Worm (Caenorhabditis elegans) whole organism, young adult: Measurements from ENCODE around the gene mrps-35.

Experiments
- B0261.1 ChIP-seq: sonication (generic microtip); optimal IDR thresholded peaks from 2 replicates; lab custom pipeline; 2016; ENCODE audit warnings: mild to moderate bottlenecking, missing genetic modification characterization, moderate library complexity, missing compliant biosample characterization
- C17E4.6 ChIP-seq: fragments of 200-800 bp; sonication (Bioruptor generic); IDR thresholded peaks from 2 replicates; pipeline ENCODE4 v1.3.6; 2022; ENCODE audit warnings: missing genetic modification reagents, missing genetic modification characterization, missing compliant biosample characterization
- F22D6.2 ChIP-seq: sonication (generic microtip); optimal IDR thresholded peaks from 2 replicates; lab custom pipeline; 2016; ENCODE audit warnings: mild to moderate bottlenecking, missing genetic modification characterization, missing compliant biosample characterization
- F33H1.4 ChIP-seq: fragments of 200-800 bp; sonication (Bioruptor generic); IDR thresholded peaks from 2 replicates; pipeline ENCODE4 v1.3.6; 2022; ENCODE audit warnings: missing genetic modification reagents, missing genetic modification characterization, missing compliant biosample characterization
- F37B4.10 ChIP-seq: fragments of 200-800 bp; sonication (Bioruptor generic); IDR thresholded peaks from 2 replicates; pipeline ENCODE4 v1.3.6; 2022; ENCODE audit warnings: missing genetic modification characterization, missing compliant biosample characterization
- K11D2.4 ChIP-seq: fragments of 200-800 bp; sonication (Bioruptor generic); IDR thresholded peaks from 2 replicates; pipeline ENCODE4 v1.3.6; 2022; ENCODE audit warnings: missing genetic modification reagents, missing genetic modification characterization, missing compliant biosample characterization
- T26A5.8 ChIP-seq: sonication (generic microtip); optimal IDR thresholded peaks from 2 replicates; lab custom pipeline; 2016; ENCODE audit warnings: missing genetic modification characterization, missing compliant biosample characterization
- Y53G8AR.9 ChIP-seq: fragments of 200-800 bp; sonication (Bioruptor generic); conservative IDR thresholded peaks from 2 replicates; pipeline ENCODE4 v1.3.6; 2022; ENCODE audit warnings: missing genetic modification reagents, missing genetic modification characterization, missing compliant biosample characterization
- Y56A3A.18 ChIP-seq: fragments of 200-800 bp; sonication (Bioruptor generic); IDR thresholded peaks from 2 replicates; pipeline ENCODE4 v1.3.6; 2022; ENCODE audit warnings: missing genetic modification reagents, missing genetic modification characterization, missing compliant biosample characterization
- Y67H2A.10 ChIP-seq: fragments of 200-800 bp; sonication (Bioruptor generic); conservative IDR thresholded peaks from 2 replicates; pipeline ENCODE4 v1.3.6; 2022; ENCODE audit warnings: missing genetic modification reagents, missing genetic modification characterization, missing compliant biosample characterization
- Y95B8A.8 ChIP-seq: fragments of 200-800 bp; sonication (Bioruptor generic); IDR thresholded peaks from 2 replicates; pipeline ENCODE4 v1.3.6; 2022; ENCODE audit warnings: missing genetic modification reagents, missing genetic modification characterization, missing compliant biosample characterization
- aptf-2 ChIP-seq: fragments of 200-800 bp; sonication (Bioruptor generic); conservative IDR thresholded peaks from 2 replicates; pipeline ENCODE4 v1.3.6; 2022; ENCODE audit warnings: missing genetic modification reagents, missing genetic modification characterization, missing compliant biosample characterization
- athp-1 ChIP-seq: sonication (generic microtip); optimal IDR thresholded peaks from 2 replicates; lab custom pipeline; 2017; ENCODE audit warnings: mild to moderate bottlenecking, missing genetic modification characterization, missing compliant biosample characterization
- bed-1 ChIP-seq: fragments of 200-800 bp; sonication (Bioruptor generic); IDR thresholded peaks from 2 replicates; pipeline ENCODE4 v1.3.6; 2022; ENCODE audit warnings: missing genetic modification reagents, missing genetic modification characterization, missing compliant biosample characterization
- ceh-27 ChIP-seq: fragments of 200-800 bp; sonication (Bioruptor generic); optimal IDR thresholded peaks from 2 replicates; lab custom pipeline; 2018; ENCODE audit warnings: mild to moderate bottlenecking, missing genetic modification characterization, moderate library complexity, missing compliant biosample characterization
- ceh-40 ChIP-seq: fragments of 200-800 bp; sonication (Bioruptor generic); IDR thresholded peaks from 2 replicates; pipeline ENCODE4 v1.3.6; 2022; ENCODE audit warnings: missing genetic modification characterization, missing compliant biosample characterization
- ceh-58 ChIP-seq: fragments of 200-800 bp; sonication (Bioruptor generic); IDR thresholded peaks from 2 replicates; pipeline ENCODE4 v1.3.6; 2022; ENCODE audit warnings: missing genetic modification characterization, missing compliant biosample characterization
- ceh-91 ChIP-seq: fragments of 200-800 bp; sonication (Bioruptor generic); IDR thresholded peaks from 2 replicates; pipeline ENCODE4 v1.3.6; 2022; ENCODE audit warnings: missing genetic modification reagents, missing genetic modification characterization, missing compliant biosample characterization
- chd-7 ChIP-seq: sonication (generic microtip); optimal IDR thresholded peaks from 2 replicates; lab custom pipeline; 2016; ENCODE audit warnings: mild to moderate bottlenecking, missing genetic modification characterization, moderate library complexity, missing compliant biosample characterization
- dpl-1 ChIP-seq: fragments of 150-350 bp; optimal IDR thresholded peaks from 2 replicates; lab custom pipeline; 2014; ENCODE audit warnings: missing biosample characterization, missing genetic modification reagents, missing genetic modification characterization
- egl-44 ChIP-seq: fragments of 200-800 bp; sonication (Bioruptor generic); IDR thresholded peaks from 2 replicates; pipeline ENCODE4 v1.3.6; 2022; ENCODE audit warnings: missing genetic modification reagents, missing genetic modification characterization, missing compliant biosample characterization
- egrh-3 ChIP-seq: fragments of 200-800 bp; sonication (Bioruptor generic); IDR thresholded peaks from 2 replicates; pipeline ENCODE4 v1.3.6; 2022; ENCODE audit warnings: missing genetic modification reagents, missing genetic modification characterization, missing compliant biosample characterization
- hlh-12 ChIP-seq: sonication (generic microtip); optimal IDR thresholded peaks from 2 replicates; lab custom pipeline; 2016; ENCODE audit warnings: missing genetic modification characterization, missing compliant biosample characterization
- hmg-1.2 ChIP-seq: fragments of 200-800 bp; sonication (Bioruptor generic); IDR thresholded peaks from 2 replicates; pipeline ENCODE4 v1.3.6; 2022; ENCODE audit warnings: missing genetic modification reagents, missing genetic modification characterization, missing compliant biosample characterization
- lin-54 ChIP-seq: fragments of 200-800 bp; sonication (Bioruptor generic); optimal IDR thresholded peaks from 2 replicates; lab custom pipeline; 2018; ENCODE audit warnings: mild to moderate bottlenecking, missing genetic modification characterization, missing compliant biosample characterization
- lsl-1 ChIP-seq: fragments of 200-800 bp; sonication (Bioruptor generic); optimal IDR thresholded peaks from 2 replicates; lab custom pipeline; 2018; ENCODE audit warnings: mild to moderate bottlenecking, missing genetic modification characterization, moderate library complexity, missing compliant biosample characterization
- madf-6 ChIP-seq: fragments of 200-800 bp; sonication (Bioruptor generic); IDR thresholded peaks from 2 replicates; pipeline ENCODE4 v1.3.6; 2022; ENCODE audit warnings: missing genetic modification reagents, missing genetic modification characterization, missing compliant biosample characterization
- nfya-2 ChIP-seq: fragments of 200-800 bp; sonication (Bioruptor generic); IDR thresholded peaks from 2 replicates; pipeline ENCODE4 v1.3.6; 2022; ENCODE audit warnings: missing genetic modification reagents, missing genetic modification characterization, missing compliant biosample characterization
- nhr-179 ChIP-seq: sonication (generic microtip); optimal IDR thresholded peaks from 2 replicates; lab custom pipeline; 2016; ENCODE audit warnings: mild to moderate bottlenecking, missing genetic modification characterization, missing compliant biosample characterization
- pbrm-1 ChIP-seq: fragments of 200-800 bp; sonication (Bioruptor generic); IDR thresholded peaks from 2 replicates; pipeline ENCODE4 v1.3.6; 2022; ENCODE audit warnings: missing genetic modification reagents, missing genetic modification characterization, missing compliant biosample characterization
- rcor-1 ChIP-seq: fragments of 200-800 bp; sonication (Bioruptor generic); IDR thresholded peaks from 2 replicates; pipeline ENCODE4 v1.3.6; 2022; ENCODE audit warnings: missing genetic modification reagents, missing genetic modification characterization, missing compliant biosample characterization
- sdz-38 ChIP-seq: sonication (generic microtip); optimal IDR thresholded peaks from 2 replicates; lab custom pipeline; 2016; ENCODE audit warnings: missing genotype, missing genetic modification characterization, missing compliant biosample characterization
- sea-2 ChIP-seq: fragments of 200-800 bp; sonication (Bioruptor generic); IDR thresholded peaks from 2 replicates; pipeline ENCODE4 v1.3.6; 2022; ENCODE audit warnings: missing genetic modification characterization, missing compliant biosample characterization
- snpc-3.4 ChIP-seq: sonication (generic microtip); optimal IDR thresholded peaks from 2 replicates; lab custom pipeline; 2017; ENCODE audit warnings: missing genetic modification characterization, mild to moderate bottlenecking, missing compliant biosample characterization, antibody characterized with exemption, moderate library complexity, missing genotype, missing genetic modification reagents
- sptf-2 ChIP-seq: fragments of 200-800 bp; sonication (Bioruptor generic); optimal IDR thresholded peaks from 2 replicates; lab custom pipeline; 2018; ENCODE audit warnings: mild to moderate bottlenecking, missing genetic modification characterization, missing compliant biosample characterization
- tlf-1 ChIP-seq: fragments of 200-800 bp; sonication (Bioruptor generic); optimal IDR thresholded peaks from 2 replicates; lab custom pipeline; 2018; ENCODE audit warnings: mild to moderate bottlenecking, missing genetic modification characterization, missing compliant biosample characterization
- zfh-2 ChIP-seq: fragments of 200-800 bp; sonication (Bioruptor generic); conservative IDR thresholded peaks from 2 replicates; pipeline ENCODE4 v1.3.6; 2022; ENCODE audit warnings: missing genetic modification reagents, missing genetic modification characterization, missing compliant biosample characterization
- ztf-18 ChIP-seq: sonication (generic microtip); optimal IDR thresholded peaks from 2 replicates; lab custom pipeline; 2016; ENCODE audit warnings: missing genotype, mild to moderate bottlenecking, missing genetic modification characterization, missing compliant biosample characterization
- ztf-28 ChIP-seq: fragments of 200-800 bp; sonication (Bioruptor generic); IDR thresholded peaks from 2 replicates; pipeline ENCODE4 v1.3.6; 2022; ENCODE audit warnings: missing genetic modification reagents, missing genetic modification characterization, missing compliant biosample characterization
- ztf-3 ChIP-seq: fragments of 200-800 bp; sonication (Bioruptor generic); optimal IDR thresholded peaks from 2 replicates; lab custom pipeline; 2018; ENCODE audit warnings: mild to moderate bottlenecking, missing genetic modification characterization, missing compliant biosample characterization

Gene mrps-35

ce11 chrV:18980980-18981529, at the start of gene mrps-35, which contains the start of gene sws-1 (continued):
- TF ChIP-seq Y53G8AR.9 (GFP tag; lab: Robert Waterston, UW) (no peak), tlf-1 (GFP tag; lab: Kevin White, UChicago) (peak; percentile 22), C17E4.6 (GFP tag; lab: Robert Waterston, UW) (no peak), F33H1.4 (GFP tag; lab: Robert Waterston, UW) (peak; percentile 41; the same call in 1 of the 2 replicates), sdz-38 (tag; lab: Kevin White, UChicago) (no peak), sptf-2 (GFP tag; lab: Kevin White, UChicago) (no peak), ztf-28 (GFP tag; lab: Robert Waterston, UW) (no peak), aptf-2 (GFP tag; lab: Robert Waterston, UW) (peak; percentile 57; the same call in 1 of the 2 replicates), lin-54 (GFP tag; lab: Kevin White, UChicago) (peak; percentile 84), Y67H2A.10 (GFP tag; lab: Robert Waterston, UW) (no peak; the same call in 1 of the 2 replicates), zfh-2 (GFP tag; lab: Robert Waterston, UW) (no peak), rcor-1 (GFP tag; lab: Robert Waterston, UW) (peak; percentile 66)

DNA sequence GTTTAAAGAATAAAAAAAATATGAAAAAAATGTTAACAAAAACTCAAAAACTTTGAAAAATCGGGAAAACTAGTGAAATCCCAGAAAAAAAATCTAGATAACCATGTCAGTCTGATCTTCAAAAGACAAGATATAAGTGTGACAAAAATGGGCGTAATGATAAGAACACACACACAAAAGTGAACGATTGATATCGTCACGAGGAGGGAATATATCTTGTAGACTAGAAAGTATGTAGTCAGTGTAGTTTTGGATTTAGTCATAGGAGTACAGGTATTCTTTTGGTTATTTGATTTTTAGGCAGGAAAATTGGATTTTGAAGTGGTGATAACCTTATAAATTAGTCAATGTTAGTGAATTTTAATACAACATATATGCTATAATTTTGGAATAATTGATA, 46.6 kb upstream of the mrps-35 start:
- TF ChIP-seq nfya-2 (no peak), hmg-1.2 (GFP tag; lab: Robert Waterston, UW) (no peak), lsl-1 (GFP tag; lab: Kevin White, UChicago) (no peak), egrh-3 (GFP tag; lab: Robert Waterston, UW) (no peak), F33H1.4 (GFP tag; lab: Robert Waterston, UW) (no peak), athp-1 (tag; lab: Kevin White, UChicago) (no peak), snpc-3.4 (no peak), Y95B8A.8 (no peak), T26A5.8 (tag; lab: Kevin White, UChicago) (no peak), chd-7 (tag; lab: Kevin White, UChicago) (no peak), K11D2.4 (GFP tag; lab: Robert Waterston, UW) (no peak), ceh-27 (no peak), F22D6.2 (tag; lab: Kevin White, UChicago) (no peak), hlh-12 (tag; lab: Kevin White, UChicago) (no peak), Y53G8AR.9 (GFP tag; lab: Robert Waterston, UW) (no peak), nhr-179 (tag; lab: Kevin White, UChicago) (no peak)

ce11 chrV:18937578-18937977, 43.5 kb upstream of the mrps-35 start:
- TF ChIP-seq Y53G8AR.9 (GFP tag; lab: Robert Waterston, UW) (no peak), ceh-58 (no peak), egl-44 (GFP tag; lab: Robert Waterston, UW) (no peak), ceh-91 (no peak), ztf-3 (GFP tag; lab: Kevin White, UChicago) (no peak), hlh-12 (tag; lab: Kevin White, UChicago) (no peak), F22D6.2 (tag; lab: Kevin White, UChicago) (no peak), C17E4.6 (GFP tag; lab: Robert Waterston, UW) (no peak), madf-6 (GFP tag; lab: Robert Waterston, UW) (no peak), Y95B8A.8 (no peak), lsl-1 (GFP tag; lab: Kevin White, UChicago) (no peak), Y56A3A.18 (GFP tag; lab: Robert Waterston, UW) (no peak)

DNA sequence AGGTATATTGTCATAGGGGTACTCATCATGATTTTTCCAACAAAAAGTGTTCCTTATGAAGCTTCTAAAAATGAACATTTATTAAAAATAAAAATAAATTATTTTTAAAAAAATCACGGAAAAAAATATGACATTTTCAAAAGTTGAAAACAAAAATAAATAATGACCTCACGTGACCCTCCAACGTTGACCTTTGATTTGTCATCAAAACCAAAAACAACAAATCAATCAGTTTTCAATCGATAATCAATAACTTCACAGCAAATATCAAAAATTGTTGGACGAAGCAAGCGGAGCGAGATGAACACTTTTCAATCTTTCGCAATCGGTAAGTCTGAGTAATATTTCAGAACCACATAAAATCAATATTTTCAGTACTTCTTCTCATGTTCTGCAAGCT, 40.8 kb upstream of the mrps-35 start, which contains the start of gene Y80D3A.8:
TSS of gene Y80D3A.8 (plus strand) at position 301 of the 400 bp plus-strand sequence.
- TF ChIP-seq lin-54 (GFP tag; lab: Kevin White, UChicago) (no peak), ceh-40 (GFP tag; lab: Robert Waterston, UW) (no peak), F33H1.4 (GFP tag; lab: Robert Waterston, UW) (no peak), ceh-27 (no peak), sea-2 (GFP tag; lab: Robert Waterston, UW) (no peak), ztf-18 (tag; lab: Kevin White, UChicago) (no peak), bed-1 (GFP tag; lab: Robert Waterston, UW) (no peak), hmg-1.2 (GFP tag; lab: Robert Waterston, UW) (no peak), aptf-2 (GFP tag; lab: Robert Waterston, UW) (no peak), ceh-58 (no peak), F37B4.10 (no peak), B0261.1 (tag; lab: Kevin White, UChicago) (no peak), lsl-1 (GFP tag; lab: Kevin White, UChicago) (no peak), dpl-1 (GFP tag; lab: Kevin White, UChicago) (no peak), pbrm-1 (GFP tag; lab: Robert Waterston, UW) (no peak)
